Worm (Caenorhabditis elegans) whole organism, L2 larva: ENCODE results near the gene rpn-12.

Experiments used
- ceh-82 ChIP-seq: fragments of 150-350 bp; optimal IDR thresholded peaks from 2 replicates; lab custom pipeline; 2014; ENCODE audit warnings: missing biosample characterization, missing genetic modification characterization
- elt-3 ChIP-seq: sonication (generic microtip); optimal IDR thresholded peaks from 2 replicates; lab custom pipeline; 2017; ENCODE audit warnings: missing biosample characterization, missing genetic modification characterization
- gmeb-1 ChIP-seq: fragments of 150-350 bp; optimal IDR thresholded peaks from 2 replicates; lab custom pipeline; 2014; ENCODE audit warnings: missing biosample characterization, missing genetic modification characterization
- lin-13 ChIP-seq: fragments of 150-350 bp; optimal IDR thresholded peaks from 2 replicates; lab custom pipeline; 2014; ENCODE audit warnings: missing biosample characterization, missing genetic modification reagents, missing genetic modification characterization
- lin-39 ChIP-seq: fragments of 150-350 bp; optimal IDR thresholded peaks from 2 replicates; lab custom pipeline; 2014; ENCODE audit warnings: missing biosample characterization, missing genetic modification reagents, missing genetic modification characterization
- lsy-2 ChIP-seq, 2 experiments: fragments of 150-350 bp in 1 of 2; sonication (generic microtip) in 1 of 2; optimal IDR thresholded peaks; 2 replicates each; lab custom pipeline; 2014 to 2017; ENCODE audit warnings: missing biosample characterization in 2 of 2, missing genetic modification characterization in 2 of 2
- nhr-12 ChIP-seq: fragments of 150-350 bp; optimal IDR thresholded peaks from 2 replicates; lab custom pipeline; 2014; ENCODE audit warnings: missing biosample characterization, missing genetic modification characterization
- nhr-237 ChIP-seq: fragments of 150-350 bp; optimal IDR thresholded peaks from 2 replicates; lab custom pipeline; 2014; ENCODE audit warnings: missing biosample characterization, missing genetic modification characterization
- nhr-6 ChIP-seq: fragments of 150-350 bp; optimal IDR thresholded peaks from 2 replicates; lab custom pipeline; 2014; ENCODE audit warnings: missing biosample characterization, missing genetic modification characterization
- peb-1 ChIP-seq: fragments of 150-350 bp; optimal IDR thresholded peaks from 2 replicates; lab custom pipeline; 2014; ENCODE audit warnings: missing biosample characterization, missing genetic modification characterization
- sem-4 ChIP-seq: fragments of 150-350 bp; optimal IDR thresholded peaks from 2 replicates; lab custom pipeline; 2014; ENCODE audit warnings: missing biosample characterization, missing genetic modification reagents, missing genetic modification characterization
- sma-9 ChIP-seq, 2 experiments: fragments of 150-350 bp in 1 of 2; sonication (generic microtip) in 1 of 2; optimal IDR thresholded peaks; 2 replicates each; lab custom pipeline; 2014 to 2016; ENCODE audit warnings: missing genetic modification characterization in 2 of 2, mild to moderate bottlenecking in 1 of 2, missing biosample characterization in 1 of 2, missing compliant biosample characterization in 1 of 2, missing genetic modification reagents in 1 of 2, moderate library complexity in 1 of 2
- snpc-4 ChIP-seq: fragments of 150-350 bp; optimal IDR thresholded peaks from 2 replicates; lab custom pipeline; 2014; ENCODE audit warnings: missing biosample characterization, missing genetic modification characterization
- ztf-11 ChIP-seq: sonication (generic microtip); optimal IDR thresholded peaks from 2 replicates; lab custom pipeline; 2017; ENCODE audit warnings: missing biosample characterization, missing genetic modification characterization

- TF ChIP-seq lin-39 (tag; lab: Kevin White, UChicago) (peak; percentile 51), gmeb-1 (tag; lab: Kevin White, UChicago) (peak; percentile 61), sem-4 (peak; percentile 71), ztf-11 (tag; lab: Kevin White, UChicago) (no peak), nhr-12 (tag; lab: Kevin White, UChicago) (no peak), sma-9 (GFP tag; optimal IDR thresholded peaks at IDR 0.05; lab: Kevin White, UChicago) (peak; percentile 98), sma-9 (tag; optimal IDR thresholded peaks at IDR 0.05; lab: Kevin White, UChicago) (peak; percentile 75), ceh-82 (tag; lab: Kevin White, UChicago) (no peak), snpc-4 (tag; lab: Kevin White, UChicago) (peak; percentile 14), nhr-6 (tag; lab: Kevin White, UChicago) (peak; percentile 94), lin-13 (GFP tag; lab: Kevin White, UChicago) (peak; percentile 84), elt-3 (tag; lab: Kevin White, UChicago) (no peak), peb-1 (tag; lab: Kevin White, UChicago) (no peak), lsy-2 (tag; optimal IDR thresholded peaks at IDR 0.05; lab: Kevin White, UChicago) (peak; percentile 46 to 69), nhr-237 (tag; lab: Kevin White, UChicago) (peak; percentile 6)
Measured at ce11 chrII:11635745-11636161, 17.2 kb upstream of the rpn-12 start.
